Worm (Caenorhabditis elegans): Measurements from ENCODE around the gene unc-46.
A peak's percentile ranks its signal among the peaks of the same experiment; 100 is the strongest.

unc-46 gene

ce11 chrV:5049333-5049942, 49.4 kb downstream of the unc-46 start, which contains the start of the genes pqn-51 and K11D12.14 (continued):
- TF ChIP-seq aptf-3 (GFP tag; IDR thresholded peaks at IDR 0.05) (no peak), ets-4 (GFP tag; optimal IDR thresholded peaks at IDR 0.05) (peak; percentile 57), ztf-25 (GFP tag; IDR thresholded peaks at IDR 0.05) (0 out of 2 replicates have a peak, but pooled peaks have one; percentile 35), rcor-1 (GFP tag; IDR thresholded peaks at IDR 0.05) (peak; percentile 93), unc-62 (GFP tag; optimal IDR thresholded peaks at IDR 0.05) (peak; percentile 30), lin-40 (tag; optimal IDR thresholded peaks at IDR 0.05) (peak; percentile 95), F57C9.4 (tag; optimal IDR thresholded peaks at IDR 0.05) (no peak), rec-8 (tag; optimal IDR thresholded peaks at IDR 0.05) (no peak), akir-1 (GFP tag; optimal IDR thresholded peaks at IDR 0.05) (no peak), D2030.7 (GFP tag; IDR thresholded peaks at IDR 0.05) (peak; percentile 90), madf-8 (GFP tag; conservative IDR thresholded peaks at IDR 0.05) (peak; percentile 68; the same call in 1 of the 2 replicates), tbp1 (GFP tag; optimal IDR thresholded peaks at IDR 0.05) (peak; percentile 68), egl-18 (GFP tag; IDR thresholded peaks at IDR 0.05) (peak; percentile 71; the same call in 1 of the 2 replicates), Y53G8AR.9 (GFP tag; conservative IDR thresholded peaks at IDR 0.05) (peak; percentile 88), let-607 (tag; optimal IDR thresholded peaks at IDR 0.05) (peak; percentile 77 to 91), egrh-3 (GFP tag; IDR thresholded peaks at IDR 0.05) (peak; percentile 72), athp-1 (tag; optimal IDR thresholded peaks at IDR 0.05) (peak; percentile 71), pha-4 (tag; optimal IDR thresholded peaks at IDR 0.05) (peak; percentile 51), bed-1 (GFP tag; IDR thresholded peaks at IDR 0.05) (no peak), ztf-28 (GFP tag; IDR thresholded peaks at IDR 0.05) (0 out of 2 replicates have a peak, but pooled peaks have one; percentile 35), F33H1.4 (GFP tag; IDR thresholded peaks at IDR 0.05) (peak; percentile 73), zfh-2 (GFP tag; conservative IDR thresholded peaks at IDR 0.05) (peak; percentile 93), nhr-80 (tag; optimal IDR thresholded peaks at IDR 0.05) (peak; percentile 79), hlh-26 (GFP tag; conservative IDR thresholded peaks at IDR 0.05) (no peak), cebp-2 (GFP tag; IDR thresholded peaks at IDR 0.05) (no peak), bed-2 (GFP tag; IDR thresholded peaks at IDR 0.05) (peak; percentile 87), dpff-1 (tag; optimal IDR thresholded peaks at IDR 0.05) (no peak), somi-1 (GFP tag; optimal IDR thresholded peaks at IDR 0.05) (peak; percentile 77), attf-3 (GFP tag; conservative IDR thresholded peaks at IDR 0.05) (peak; percentile 71), mcd-1 (GFP tag; IDR thresholded peaks at IDR 0.05) (peak; percentile 96), lin-26 (GFP tag; IDR thresholded peaks at IDR 0.05) (peak; percentile 81), F37B4.10 (GFP tag; IDR thresholded peaks at IDR 0.05) (0 out of 2 replicates have a peak, but pooled peaks have one; percentile 6), snpc-4 (GFP tag; optimal IDR thresholded peaks at IDR 0.05) (no peak), snpc-4 (tag; optimal IDR thresholded peaks at IDR 0.05) (peak in 3 of 4 experiments; percentile 21 to 71 (median 68)), F57A8.1 (GFP tag; optimal IDR thresholded peaks at IDR 0.05) (no peak), T07F8.4 (tag; optimal IDR thresholded peaks at IDR 0.05) (no peak), ZK185.1 (tag; optimal IDR thresholded peaks at IDR 0.05; ENCODE audit: poor library complexity, severe bottlenecking) (peak; percentile 81), ceh-100 (GFP tag; IDR thresholded peaks at IDR 0.05) (peak; percentile 92), ccch-3 (GFP tag; optimal IDR thresholded peaks at IDR 0.05) (no peak), sea-2 (GFP tag; IDR thresholded peaks at IDR 0.05) (0 out of 2 replicates have a peak, but pooled peaks have one; percentile 33), F55B11.4 (tag; optimal IDR thresholded peaks at IDR 0.05; ENCODE audit: borderline replicate concordance, insufficient read depth) (no peak), ekl-4 (GFP tag; IDR thresholded peaks at IDR 0.05) (peak; percentile 96), chd-7 (tag; optimal IDR thresholded peaks at IDR 0.05) (no peak), madf-10 (tag; optimal IDR thresholded peaks at IDR 0.05) (peak; percentile 85), B0261.1 (tag; optimal IDR thresholded peaks at IDR 0.05) (no peak)

Data from whole organism, young adult.